Fruit fly (Drosophila melanogaster): ENCODE measurements around the gene sgl.

The sgl gene

DNA sequence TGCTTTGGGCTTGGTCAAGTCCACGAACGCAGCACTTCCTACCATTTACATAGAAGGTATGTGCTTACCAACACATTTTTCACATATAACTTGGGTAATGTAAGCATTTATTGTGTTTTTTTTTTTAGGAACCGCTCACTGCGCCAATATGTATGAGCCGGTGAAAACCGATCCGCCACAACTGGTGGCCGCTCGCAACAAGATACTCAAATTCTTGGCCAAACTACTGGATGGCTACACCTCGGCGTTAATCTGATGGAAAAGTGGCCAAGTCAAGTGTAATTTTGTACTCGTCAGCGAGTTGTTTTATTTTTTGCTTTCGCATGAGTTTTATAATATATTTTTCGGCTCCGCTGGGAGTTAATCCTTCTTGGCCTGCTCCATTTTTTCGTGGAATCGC is 6.7 kb upstream of the sgl start:
- TF ChIP-seq CG8478 (optimal IDR thresholded peaks at IDR 0.05) (no peak), CTCF (optimal IDR thresholded peaks at IDR 0.05) (no peak)

DNA sequence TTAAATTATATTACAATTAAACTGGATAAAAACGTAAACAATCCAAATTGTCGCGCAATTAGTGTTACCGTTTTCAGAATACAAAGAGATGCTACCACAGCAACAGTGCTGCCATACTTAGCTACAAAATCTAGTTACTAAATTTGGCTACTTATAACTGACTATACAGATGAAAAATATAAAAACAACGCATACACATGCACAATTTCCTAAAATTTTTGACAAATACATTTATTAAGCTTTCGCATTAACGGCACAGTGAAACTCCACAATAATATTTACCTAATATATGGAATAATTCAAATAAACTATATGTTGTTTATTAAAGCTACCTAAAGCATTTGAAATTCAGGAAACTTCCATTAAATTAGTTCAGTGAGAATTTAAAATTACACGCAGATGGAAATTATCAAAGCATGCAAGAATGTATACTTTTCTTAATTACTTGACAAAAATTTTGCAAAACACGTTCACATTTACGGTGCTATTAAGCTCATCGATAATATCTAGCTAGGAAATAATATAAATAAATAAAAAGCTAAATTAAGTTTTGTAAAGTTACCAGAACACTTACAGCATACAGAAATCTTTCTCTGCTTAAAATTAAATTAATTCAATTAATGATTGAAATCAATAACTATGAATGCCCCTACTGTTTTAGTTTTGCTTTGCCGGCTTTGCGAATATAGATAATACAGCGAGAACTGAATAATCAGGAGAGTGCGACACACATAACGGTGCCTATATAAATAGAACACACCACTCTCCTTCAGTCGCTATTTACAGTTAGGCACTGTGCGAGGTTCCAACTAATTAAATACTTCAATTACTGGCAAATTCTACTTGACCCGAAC is 4.6 kb upstream of the sgl start, which contains the start of the genes Mis12 and CG9953:
Mis12 (minus strand) TSS at position 88 of the 854 bp plus-strand sequence.
CG9953 (plus strand) TSS at position 698 of the 854 bp plus-strand sequence.
- no peak for TF ChIP-seq CTCF (optimal IDR thresholded peaks at IDR 0.05)

DNA sequence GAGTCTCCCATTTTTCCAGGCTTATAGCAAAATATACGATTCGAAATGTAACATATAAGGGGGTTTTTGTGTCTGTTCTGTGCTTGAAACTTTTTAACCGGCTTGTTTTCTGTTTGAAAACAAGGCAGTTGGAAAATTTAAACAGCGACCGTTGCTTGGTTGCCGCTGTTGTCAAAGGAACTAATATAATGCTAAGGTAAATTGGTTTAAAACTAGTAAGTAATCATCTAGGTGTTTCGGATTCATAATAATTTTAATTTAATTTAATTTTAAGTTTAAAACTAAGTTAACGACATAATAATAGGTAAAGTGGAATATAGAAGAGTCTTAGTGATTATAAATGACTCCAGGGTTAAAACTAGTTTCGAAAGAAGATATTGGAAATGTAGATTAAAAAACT is 3.2 kb upstream of the sgl start, which contains the start of gene CG10064:
CG10064 (minus strand) TSS at position 101 of the 400 bp plus-strand sequence.
- TF ChIP-seq CTCF (optimal IDR thresholded peaks at IDR 0.05) (no peak), CG8478 (optimal IDR thresholded peaks at IDR 0.05) (no peak)

DNA sequence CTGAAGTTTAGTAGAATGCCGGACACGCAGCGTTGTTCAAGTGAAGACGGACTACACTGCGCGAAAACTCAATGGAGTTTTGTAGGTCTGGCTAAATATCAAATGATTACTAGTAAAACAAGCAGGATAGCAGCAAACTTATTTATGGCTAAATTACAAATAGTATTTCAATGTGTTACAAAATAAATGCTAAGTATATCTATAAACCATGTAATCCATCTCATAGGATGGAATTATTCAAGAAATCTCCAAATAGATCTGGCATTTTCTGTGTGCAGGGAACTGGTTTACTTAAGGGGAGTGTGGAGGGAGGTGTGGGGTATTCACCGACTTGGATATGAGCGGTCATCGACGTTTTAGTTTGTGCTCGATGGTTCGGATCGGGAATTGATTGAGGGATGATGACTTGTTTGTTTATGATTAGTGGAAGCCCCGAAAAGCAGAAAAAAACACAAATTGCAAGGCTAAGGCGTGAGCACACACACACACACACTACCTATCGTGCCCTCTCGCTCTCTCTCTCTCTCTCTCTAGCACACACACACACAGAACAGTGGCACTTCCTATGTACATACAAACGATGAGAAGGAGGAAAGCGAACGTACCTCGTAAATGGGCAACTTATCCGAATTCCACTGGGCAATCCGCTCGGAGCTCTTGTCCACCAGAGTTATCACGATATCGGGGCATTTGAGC is 618 bp downstream of the sgl start:
- no peak for TF ChIP-seq CTCF (optimal IDR thresholded peaks at IDR 0.05)

DNA sequence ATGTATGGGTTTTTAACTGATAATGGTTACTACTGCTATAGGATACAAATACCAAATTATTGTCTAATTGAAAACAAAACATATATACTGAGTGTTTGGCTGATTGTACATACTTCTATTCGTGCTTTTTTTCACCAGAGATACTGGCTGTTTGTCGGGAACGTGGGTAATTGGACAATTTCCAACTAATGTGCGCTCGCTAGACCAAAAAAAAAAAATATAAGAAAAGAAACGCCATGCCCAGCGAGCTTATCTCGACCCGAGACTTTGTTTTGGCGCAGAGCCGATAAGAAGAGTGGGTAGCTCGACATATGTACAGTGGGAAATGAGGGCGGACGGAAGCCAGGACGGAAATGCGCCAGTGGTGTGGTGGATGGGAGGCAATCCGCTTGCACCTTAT is 1.4 kb downstream of the sgl start:
- TF ChIP-seq CG8478 (optimal IDR thresholded peaks at IDR 0.05), result no peak
- TF ChIP-seq CTCF (optimal IDR thresholded peaks at IDR 0.05), result no peak

DNA sequence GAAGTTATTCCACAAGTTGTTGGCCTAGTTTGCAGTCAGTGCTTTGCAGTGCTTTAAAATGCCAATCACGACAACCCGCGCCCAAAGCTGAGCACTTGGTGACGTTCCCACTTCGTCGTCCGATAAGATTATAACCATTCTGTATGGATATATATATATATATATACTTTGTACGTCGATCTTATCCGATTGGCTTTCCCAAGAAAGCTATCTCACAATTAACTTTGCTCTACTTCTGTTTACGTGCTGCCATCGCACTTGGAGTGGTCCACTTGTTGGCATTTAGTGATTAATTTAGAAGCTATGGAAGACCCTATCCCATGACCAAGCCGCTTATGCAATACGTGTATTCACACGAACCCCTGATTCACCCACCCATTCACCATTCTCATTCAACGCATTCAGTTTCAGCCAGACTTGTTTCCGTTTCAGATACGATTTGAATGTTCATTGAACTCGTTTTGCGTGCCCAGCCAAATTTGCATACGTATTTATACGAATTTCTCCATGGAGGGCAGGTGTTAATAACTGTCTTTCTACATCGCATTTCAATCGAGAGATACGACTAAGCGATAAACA is 2.5 kb downstream of the sgl start:
- no peak for TF ChIP-seq CG8478 (optimal IDR thresholded peaks at IDR 0.05)
- no peak for TF ChIP-seq CTCF (optimal IDR thresholded peaks at IDR 0.05)

DNA sequence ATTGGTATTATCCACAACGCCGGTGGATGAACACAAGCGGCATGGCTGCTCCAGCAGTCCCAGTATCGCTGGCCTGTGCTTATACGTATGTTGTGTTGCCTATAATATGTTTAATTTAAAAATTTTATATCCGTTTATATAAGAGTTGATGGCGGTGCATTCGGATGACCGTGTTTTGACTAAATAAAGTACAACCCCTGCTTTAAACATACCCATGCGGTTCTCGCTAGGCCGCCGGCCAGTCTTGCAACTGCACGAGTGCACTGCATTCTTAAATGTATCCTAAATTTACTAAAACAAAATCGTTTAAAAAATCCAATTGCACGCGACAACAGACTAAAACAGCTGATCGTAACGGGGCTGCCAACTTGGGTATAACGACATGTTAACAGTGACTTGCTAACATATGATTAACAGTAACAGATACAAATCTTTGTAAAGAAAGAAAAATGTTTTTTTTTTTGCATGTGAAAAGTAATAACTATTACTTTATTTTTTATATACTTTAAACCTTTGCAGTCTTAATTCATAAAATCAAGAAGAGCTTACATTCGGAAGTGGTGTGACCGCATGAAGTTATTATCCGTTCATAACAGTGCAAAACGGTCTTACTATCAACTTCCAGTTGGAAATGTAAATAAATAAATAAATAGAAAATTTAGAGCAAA is 6.7 kb downstream of the sgl start, which contains the start of the genes Uqcc1 and Surf1:
Uqcc1 (minus strand) TSS at position 356 of the 668 bp plus-strand sequence.
Surf1 (plus strand) TSS at position 594 of the 668 bp plus-strand sequence.
- TF ChIP-seq CTCF (optimal IDR thresholded peaks at IDR 0.05), result no peak

DNA sequence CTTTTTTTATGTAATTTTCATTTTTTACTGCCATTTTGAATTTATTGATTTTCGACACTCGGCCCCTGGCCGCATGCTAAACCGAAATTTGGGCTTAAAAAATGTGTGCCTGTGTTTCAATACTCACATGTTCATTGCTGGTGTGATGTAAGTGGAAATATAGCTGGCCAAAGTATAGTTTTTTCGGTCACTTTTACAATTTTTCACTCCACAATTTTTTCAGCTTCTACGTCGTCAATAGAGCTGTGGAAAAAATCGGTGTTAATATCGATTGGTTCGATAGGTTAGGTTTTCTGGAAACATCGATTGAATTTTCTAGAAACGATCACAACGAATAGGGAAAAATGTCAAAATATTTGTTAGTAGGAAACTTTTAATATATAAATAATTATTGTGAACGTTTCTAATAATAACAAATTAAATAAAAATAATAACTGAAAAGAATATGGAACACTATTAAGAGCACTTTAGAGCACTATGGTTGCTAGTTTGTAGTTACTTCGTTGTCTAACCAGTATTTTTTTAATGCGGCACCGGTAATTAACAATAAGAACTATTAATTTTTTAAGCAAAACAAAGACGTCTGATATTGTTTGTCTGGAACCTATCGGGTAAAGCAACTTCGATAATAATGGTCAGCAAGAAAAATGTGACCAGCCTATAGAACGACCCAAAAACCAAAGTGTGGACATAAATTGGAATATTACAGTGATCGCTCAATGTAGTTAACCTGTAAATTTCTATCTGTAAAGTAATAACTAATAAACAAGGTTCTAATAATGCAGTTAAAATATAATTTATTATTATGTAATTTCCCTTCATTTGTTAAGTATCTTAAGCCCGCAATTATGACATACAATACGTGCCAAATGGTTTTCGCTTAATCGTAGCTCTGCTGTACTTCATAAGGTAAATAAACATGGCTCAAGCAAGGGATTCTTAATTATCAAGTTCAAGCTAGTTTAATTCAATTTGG is 9.0 kb downstream of the sgl start, which contains the start of the genes CG10077 and CG9948:
CG10077 (minus strand) TSS at position 651 of the 976 bp plus-strand sequence.
CG9948 (plus strand) TSS at position 738 of the 976 bp plus-strand sequence.
- TF ChIP-seq CG8478 (optimal IDR thresholded peaks at IDR 0.05), result no peak
- no peak for TF ChIP-seq CTCF (optimal IDR thresholded peaks at IDR 0.05)

DNA sequence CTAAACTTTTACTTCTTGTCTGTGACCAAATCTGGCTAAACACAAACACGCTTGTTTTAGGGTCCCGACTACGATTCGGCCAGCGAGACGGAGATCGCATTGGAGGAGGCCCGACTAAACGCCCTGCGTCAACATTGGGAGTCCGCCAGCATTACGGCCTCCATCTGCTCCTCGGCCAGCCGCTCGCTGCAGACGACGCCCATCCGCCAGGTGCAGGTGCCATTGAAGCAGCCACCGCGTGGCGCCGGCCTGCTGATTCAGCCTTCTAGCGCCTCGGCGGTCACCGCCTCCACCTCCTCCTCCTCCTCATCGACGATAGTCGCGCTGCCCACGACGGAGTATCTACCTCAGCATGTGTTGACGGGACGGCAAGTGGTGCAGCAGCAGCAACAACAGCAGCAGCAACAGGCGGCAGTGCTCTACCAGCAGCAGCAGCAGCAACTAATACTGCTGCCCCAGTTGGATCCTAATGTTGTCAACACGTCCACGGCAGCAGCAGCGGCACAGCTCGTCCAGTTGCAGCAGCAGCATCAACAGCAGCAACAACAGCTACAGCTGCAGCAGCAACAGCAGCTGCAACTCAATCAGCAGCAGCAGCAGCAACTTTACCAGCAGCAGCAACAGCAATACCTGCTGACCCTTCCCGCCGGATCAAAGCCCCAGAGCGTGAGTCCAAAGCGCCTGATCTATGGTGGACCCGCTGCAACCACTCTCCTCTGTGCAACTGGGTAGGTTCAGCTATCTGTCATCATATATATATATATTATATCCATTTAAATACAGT is 17.2 kb downstream of the sgl start:
- no peak for TF ChIP-seq CG8478 (optimal IDR thresholded peaks at IDR 0.05)
- TF ChIP-seq CTCF (optimal IDR thresholded peaks at IDR 0.05), result no peak

DNA sequence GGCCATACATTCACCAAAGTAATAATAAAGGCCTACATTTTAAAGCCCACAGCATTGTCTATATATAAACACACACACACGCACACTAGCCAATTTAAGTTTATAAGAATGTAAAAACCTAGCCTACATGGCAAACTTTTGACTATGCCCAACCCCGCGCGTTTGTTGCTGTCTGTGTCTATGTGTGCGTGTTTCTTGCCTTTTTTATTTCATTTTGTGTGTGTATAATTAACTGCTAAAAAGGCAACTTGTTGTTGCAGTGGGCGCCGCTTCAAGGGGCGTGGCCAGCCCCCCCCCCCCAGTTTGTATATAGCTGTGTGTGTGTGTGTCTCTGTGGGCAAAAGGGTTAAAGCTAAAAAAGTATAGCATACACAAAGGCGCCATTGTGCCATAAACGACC is 19.2 kb downstream of the sgl start:
- TF ChIP-seq CTCF (optimal IDR thresholded peaks at IDR 0.05) (no peak), CG8478 (optimal IDR thresholded peaks at IDR 0.05) (no peak)

DNA sequence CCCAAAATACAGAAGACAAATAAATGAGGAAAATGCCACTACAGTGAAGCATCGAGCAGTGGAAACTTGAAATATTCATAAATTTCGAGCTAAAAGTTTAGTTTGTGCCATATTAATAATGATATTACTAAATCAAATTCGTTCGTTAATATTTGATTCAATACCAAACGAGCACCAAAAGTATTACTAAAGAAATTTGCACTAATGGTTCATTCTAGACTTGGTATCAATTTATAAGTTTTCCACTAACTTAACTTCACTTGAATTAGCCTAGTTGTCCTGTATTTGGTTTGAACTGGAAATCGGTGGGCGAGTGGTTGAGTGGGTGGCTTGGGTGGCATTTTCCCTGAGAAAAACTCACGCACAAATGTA is 20.6 kb downstream of the sgl start:
- no peak for TF ChIP-seq CG8478 (optimal IDR thresholded peaks at IDR 0.05)
- TF ChIP-seq CTCF (optimal IDR thresholded peaks at IDR 0.05), result no peak

DNA sequence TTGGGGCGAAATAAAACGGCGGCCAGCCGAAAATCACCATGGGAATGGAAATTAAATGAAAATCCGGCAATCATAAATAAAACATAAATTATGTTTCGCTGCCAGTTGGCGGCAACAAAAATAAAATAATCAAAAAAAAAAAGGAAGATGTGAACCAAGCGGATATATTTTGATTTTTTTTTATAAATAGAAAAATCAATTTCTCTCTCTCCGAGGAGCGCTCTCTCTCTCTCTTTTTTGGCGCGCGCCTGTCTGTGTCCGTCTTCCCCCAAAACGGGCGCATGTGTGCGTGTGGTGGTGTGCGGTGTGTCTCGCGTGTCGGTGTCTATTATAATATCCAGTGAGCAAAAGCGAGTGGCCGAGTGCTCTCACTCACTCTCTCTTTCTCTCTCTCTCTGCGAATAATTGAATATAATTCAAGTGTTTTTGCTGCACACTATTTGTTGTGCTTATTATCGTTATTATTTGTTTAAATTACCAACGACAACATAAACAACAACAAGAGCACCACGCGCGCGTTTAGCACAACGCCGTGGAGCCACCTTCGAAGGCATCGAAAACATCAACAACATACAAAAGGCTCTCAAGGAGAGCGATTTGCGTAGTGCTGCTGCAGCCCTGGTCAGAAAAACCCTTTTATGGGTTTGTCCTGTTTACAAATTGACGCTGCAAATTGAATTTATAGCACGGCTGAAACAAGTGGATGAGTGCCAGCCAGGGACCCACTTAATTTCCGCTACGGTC is 21.2 kb downstream of the sgl start:
- TF ChIP-seq CTCF (optimal IDR thresholded peaks at IDR 0.05) (no peak), CG8478 (optimal IDR thresholded peaks at IDR 0.05) (no peak)

DNA sequence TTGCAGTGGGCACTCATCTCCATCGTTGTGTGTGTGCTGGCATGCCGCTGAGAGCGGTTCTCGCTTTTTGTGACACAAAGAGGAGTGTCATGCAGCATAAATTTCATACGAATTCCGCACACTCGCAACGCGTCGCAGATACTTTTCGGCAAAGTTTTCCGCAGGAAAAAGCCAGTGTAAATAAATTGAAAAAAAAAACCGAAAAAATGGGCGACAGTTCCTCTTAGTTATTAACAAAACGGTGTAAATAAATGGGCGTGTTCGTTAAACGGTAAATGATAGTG is 21.8 kb downstream of the sgl start, which contains the start of gene tow:
tow (plus strand) TSS at position 26 of the 284 bp plus-strand sequence.
- TF ChIP-seq CTCF (optimal IDR thresholded peaks at IDR 0.05) (no peak), CG8478 (optimal IDR thresholded peaks at IDR 0.05) (no peak)
